Worm (Caenorhabditis elegans): Measurements from ENCODE around the gene srh-69.

ce11 chrII:12488810-12489209, 25.7 kb downstream of the srh-69 start:
- TF ChIP-seq ctbp-1 (GFP tag; IDR thresholded peaks at IDR 0.05) (no peak), nhr-6 (tag; optimal IDR thresholded peaks at IDR 0.05) (no peak), lin-39 (tag; optimal IDR thresholded peaks at IDR 0.05) (no peak), lsy-2 (tag; optimal IDR thresholded peaks at IDR 0.05) (no peak), egl-27 (tag; optimal IDR thresholded peaks at IDR 0.05) (no peak), ceh-82 (tag; optimal IDR thresholded peaks at IDR 0.05) (no peak), nhr-48 (tag; optimal IDR thresholded peaks at IDR 0.05) (no peak), unc-62 (GFP tag; optimal IDR thresholded peaks at IDR 0.05 in 1 of 2) (no peak), unc-62 (tag; optimal IDR thresholded peaks at IDR 0.05) (no peak), zfp-2 (tag; optimal IDR thresholded peaks at IDR 0.05) (no peak), F37D6.2 (tag; optimal IDR thresholded peaks at IDR 0.05) (no peak), sdz-12 (GFP tag; optimal IDR thresholded peaks at IDR 0.05) (no peak)

All from whole organism, L4 larva.